Fruit fly (Drosophila melanogaster) Kc167 (cell line): Measurements from ENCODE around the gene Rassf.

Experiments
- Myc ChIP-seq: fragments of >200 bp; optimal IDR thresholded peaks from 2 replicates; lab custom pipeline; 2017; ENCODE audit warnings: missing external identifiers
- psq ChIP-seq: fragments of >200 bp; optimal IDR thresholded peaks from 2 replicates; lab custom pipeline; 2017; ENCODE audit warnings: missing external identifiers

DNA sequence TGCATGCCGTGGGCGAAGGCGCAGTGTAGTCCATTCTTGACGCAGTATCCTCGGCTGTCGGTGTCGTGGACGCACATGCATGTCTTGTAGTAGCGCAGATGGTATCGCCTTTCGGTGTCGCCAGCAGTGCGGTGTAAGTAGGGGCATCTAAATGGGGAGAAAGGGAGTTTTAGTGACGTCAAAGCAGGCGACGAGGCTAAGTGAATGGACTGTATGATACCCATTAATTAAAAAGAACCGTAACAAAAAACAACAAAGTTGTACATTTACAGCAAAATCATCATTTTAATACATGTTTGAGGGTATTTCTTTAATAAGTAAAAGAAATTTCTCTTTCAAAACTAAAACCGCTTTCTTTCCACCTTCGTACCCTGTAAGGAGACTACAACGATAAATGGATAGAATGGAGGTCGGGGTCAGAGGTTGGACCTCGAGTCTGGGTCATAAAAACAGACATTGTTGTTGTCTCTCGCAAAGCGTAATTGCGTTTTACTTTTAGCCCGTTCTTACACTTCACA lies 38.7 kb upstream of the Rassf start:
- TF ChIP-seq psq (lab: Kevin White, UChicago) (no peak), Myc (no peak)
